Worm (Caenorhabditis elegans) whole organism, young adult: ENCODE data around the gene irld-2.
A peak's percentile ranks its signal among the peaks of the same experiment; 100 is the strongest.

Source experiments
- B0261.1 ChIP-seq: sonication (generic microtip); optimal IDR thresholded peaks from 2 replicates; lab custom pipeline; 2016; ENCODE audit warnings: mild to moderate bottlenecking, missing genetic modification characterization, moderate library complexity, missing compliant biosample characterization
- B0336.3 ChIP-seq: fragments of 200-800 bp; sonication (Bioruptor generic); IDR thresholded peaks from 2 replicates; pipeline ENCODE4 v1.3.6; 2022; ENCODE audit warnings: missing genetic modification characterization, missing compliant biosample characterization
- F10E7.11 ChIP-seq: sonication (generic microtip); optimal IDR thresholded peaks from 2 replicates; lab custom pipeline; 2017; ENCODE audit warnings: mild to moderate bottlenecking, missing genetic modification characterization, moderate library complexity, missing compliant biosample characterization
- F22D6.2 ChIP-seq: sonication (generic microtip); optimal IDR thresholded peaks from 2 replicates; lab custom pipeline; 2016; ENCODE audit warnings: mild to moderate bottlenecking, missing genetic modification characterization, missing compliant biosample characterization
- F39B2.1 ChIP-seq: fragments of 200-800 bp; sonication (Bioruptor generic); IDR thresholded peaks from 2 replicates; pipeline ENCODE4 v1.3.6; 2022; ENCODE audit warnings: missing genetic modification reagents, missing genetic modification characterization, missing compliant biosample characterization
- F49E8.2 ChIP-seq: sonication (generic microtip); optimal IDR thresholded peaks from 3 replicates; lab custom pipeline; 2017; ENCODE audit warnings: missing genetic modification characterization, mild to moderate bottlenecking, missing compliant biosample characterization, antibody characterized with exemption, moderate library complexity; ENCODE audit not compliant: insufficient read depth
- F55B11.4 ChIP-seq: sonication (generic microtip); optimal IDR thresholded peaks from 2 replicates; lab custom pipeline; 2016; ENCODE audit warnings: missing compliant biosample characterization, missing genetic modification characterization, borderline replicate concordance; ENCODE audit not compliant: insufficient read depth
- F57A8.1 ChIP-seq: fragments of 200-800 bp; sonication (Bioruptor generic); optimal IDR thresholded peaks from 2 replicates; lab custom pipeline; 2018; ENCODE audit warnings: mild to moderate bottlenecking, missing genetic modification characterization, moderate library complexity, missing compliant biosample characterization
- F57C9.4 ChIP-seq: sonication (generic microtip); optimal IDR thresholded peaks from 2 replicates; lab custom pipeline; 2017; ENCODE audit warnings: mild to moderate bottlenecking, missing genetic modification characterization, missing compliant biosample characterization
- T26A5.8 ChIP-seq: sonication (generic microtip); optimal IDR thresholded peaks from 2 replicates; lab custom pipeline; 2016; ENCODE audit warnings: missing genetic modification characterization, missing compliant biosample characterization
- Y56A3A.18 ChIP-seq: fragments of 200-800 bp; sonication (Bioruptor generic); IDR thresholded peaks from 2 replicates; pipeline ENCODE4 v1.3.6; 2022; ENCODE audit warnings: missing genetic modification reagents, missing genetic modification characterization, missing compliant biosample characterization
- Y67H2A.10 ChIP-seq: fragments of 200-800 bp; sonication (Bioruptor generic); conservative IDR thresholded peaks from 2 replicates; pipeline ENCODE4 v1.3.6; 2022; ENCODE audit warnings: missing genetic modification reagents, missing genetic modification characterization, missing compliant biosample characterization
- Y95B8A.8 ChIP-seq: fragments of 200-800 bp; sonication (Bioruptor generic); IDR thresholded peaks from 2 replicates; pipeline ENCODE4 v1.3.6; 2022; ENCODE audit warnings: missing genetic modification reagents, missing genetic modification characterization, missing compliant biosample characterization
- ZK185.1 ChIP-seq: sonication (generic microtip); optimal IDR thresholded peaks from 2 replicates; lab custom pipeline; 2016; ENCODE audit warnings: mild to moderate bottlenecking, missing genetic modification characterization, missing compliant biosample characterization; ENCODE audit not compliant: poor library complexity, severe bottlenecking
- ama-1 ChIP-seq, 3 experiments: fragments of 150-350 bp in 1 of 3; sonication (generic microtip) in 2 of 3; optimal IDR thresholded peaks; 2 replicates each; lab custom pipeline; 2014 to 2018; ENCODE audit warnings: missing biosample characterization in 2 of 3, missing genetic modification characterization in 2 of 3, missing genetic modification reagents in 2 of 3
- aptf-2 ChIP-seq: fragments of 200-800 bp; sonication (Bioruptor generic); conservative IDR thresholded peaks from 2 replicates; pipeline ENCODE4 v1.3.6; 2022; ENCODE audit warnings: missing genetic modification reagents, missing genetic modification characterization, missing compliant biosample characterization
- attf-3 ChIP-seq: fragments of 200-800 bp; sonication (Bioruptor generic); conservative IDR thresholded peaks from 2 replicates; pipeline ENCODE4 v1.3.6; 2022; ENCODE audit warnings: missing genetic modification reagents, missing genetic modification characterization, missing compliant biosample characterization
- ccch-3 ChIP-seq: fragments of 200-800 bp; sonication (Bioruptor generic); optimal IDR thresholded peaks from 2 replicates; lab custom pipeline; 2018; ENCODE audit warnings: mild to moderate bottlenecking, missing genetic modification characterization, missing compliant biosample characterization
- ceh-100 ChIP-seq: fragments of 200-800 bp; sonication (Bioruptor generic); IDR thresholded peaks from 2 replicates; pipeline ENCODE4 v1.3.6; 2022; ENCODE audit warnings: missing genetic modification reagents, missing genetic modification characterization, missing compliant biosample characterization
- ceh-27 ChIP-seq: fragments of 200-800 bp; sonication (Bioruptor generic); optimal IDR thresholded peaks from 2 replicates; lab custom pipeline; 2018; ENCODE audit warnings: mild to moderate bottlenecking, missing genetic modification characterization, moderate library complexity, missing compliant biosample characterization
- ceh-91 ChIP-seq: fragments of 200-800 bp; sonication (Bioruptor generic); IDR thresholded peaks from 2 replicates; pipeline ENCODE4 v1.3.6; 2022; ENCODE audit warnings: missing genetic modification reagents, missing genetic modification characterization, missing compliant biosample characterization
- dpl-1 ChIP-seq: fragments of 150-350 bp; optimal IDR thresholded peaks from 2 replicates; lab custom pipeline; 2014; ENCODE audit warnings: missing biosample characterization, missing genetic modification reagents, missing genetic modification characterization
- hlh-12 ChIP-seq: sonication (generic microtip); optimal IDR thresholded peaks from 2 replicates; lab custom pipeline; 2016; ENCODE audit warnings: missing genetic modification characterization, missing compliant biosample characterization
- hmg-1.2 ChIP-seq: fragments of 200-800 bp; sonication (Bioruptor generic); IDR thresholded peaks from 2 replicates; pipeline ENCODE4 v1.3.6; 2022; ENCODE audit warnings: missing genetic modification reagents, missing genetic modification characterization, missing compliant biosample characterization
- hmg-20 ChIP-seq: fragments of 200-800 bp; sonication (Bioruptor generic); IDR thresholded peaks from 2 replicates; pipeline ENCODE4 v1.3.6; 2022; ENCODE audit warnings: missing genetic modification reagents, missing genetic modification characterization, missing compliant biosample characterization
- let-607 ChIP-seq, 2 experiments: fragments of 200-800 bp in 1 of 2; sonication (Bioruptor generic) in 1 of 2; sonication (generic microtip) in 1 of 2; optimal IDR thresholded peaks; 2 replicates each; lab custom pipeline; 2016 to 2018; ENCODE audit warnings: mild to moderate bottlenecking in 2 of 2, missing compliant biosample characterization in 2 of 2, missing genetic modification characterization in 2 of 2, moderate library complexity in 2 of 2, missing genotype in 1 of 2
- lin-26 ChIP-seq: fragments of 200-800 bp; sonication (Bioruptor generic); IDR thresholded peaks from 2 replicates; pipeline ENCODE4 v1.3.6; 2022; ENCODE audit warnings: missing genetic modification reagents, missing genetic modification characterization, missing compliant biosample characterization
- lin-40 ChIP-seq: sonication (generic microtip); optimal IDR thresholded peaks from 2 replicates; lab custom pipeline; 2016; ENCODE audit warnings: missing genetic modification characterization, mild to moderate bottlenecking, missing compliant biosample characterization, missing genotype, missing genetic modification reagents
- mcd-1 ChIP-seq: fragments of 200-800 bp; sonication (Bioruptor generic); IDR thresholded peaks from 2 replicates; pipeline ENCODE4 v1.3.6; 2022; ENCODE audit warnings: missing genetic modification reagents, missing genetic modification characterization, missing compliant biosample characterization
- mel-28 ChIP-seq: sonication (generic microtip); optimal IDR thresholded peaks from 2 replicates; lab custom pipeline; 2016; ENCODE audit warnings: borderline replicate concordance, mild to moderate bottlenecking, missing genetic modification characterization, missing compliant biosample characterization
- nfya-1 ChIP-seq: sonication (generic microtip); optimal IDR thresholded peaks from 2 replicates; lab custom pipeline; 2017; ENCODE audit warnings: antibody characterized with exemption, missing compliant biosample characterization, missing genetic modification characterization, borderline replicate concordance; ENCODE audit not compliant: insufficient read depth
- nhr-27 ChIP-seq: fragments of 200-800 bp; sonication (Bioruptor generic); optimal IDR thresholded peaks from 2 replicates; lab custom pipeline; 2018; ENCODE audit warnings: mild to moderate bottlenecking, missing genetic modification characterization, moderate library complexity, missing compliant biosample characterization
- pbrm-1 ChIP-seq: fragments of 200-800 bp; sonication (Bioruptor generic); IDR thresholded peaks from 2 replicates; pipeline ENCODE4 v1.3.6; 2022; ENCODE audit warnings: missing genetic modification reagents, missing genetic modification characterization, missing compliant biosample characterization
- rcor-1 ChIP-seq: fragments of 200-800 bp; sonication (Bioruptor generic); IDR thresholded peaks from 2 replicates; pipeline ENCODE4 v1.3.6; 2022; ENCODE audit warnings: missing genetic modification reagents, missing genetic modification characterization, missing compliant biosample characterization
- sea-2 ChIP-seq: fragments of 200-800 bp; sonication (Bioruptor generic); IDR thresholded peaks from 2 replicates; pipeline ENCODE4 v1.3.6; 2022; ENCODE audit warnings: missing genetic modification characterization, missing compliant biosample characterization
- snpc-4 ChIP-seq, 5 experiments: fragments of 150-350 bp in 1 of 5; sonication (generic microtip) in 4 of 5; optimal IDR thresholded peaks; 2 replicates each; lab custom pipeline; 2014 to 2018; ENCODE audit warnings: missing genetic modification characterization in 5 of 5, missing biosample characterization in 3 of 5, antibody characterized with exemption in 2 of 5, mild to moderate bottlenecking in 2 of 5, missing compliant biosample characterization in 2 of 5, missing genotype in 2 of 5, moderate library complexity in 2 of 5, missing genetic modification reagents in 1 of 5
- somi-1 ChIP-seq: fragments of 200-800 bp; sonication (Bioruptor generic); optimal IDR thresholded peaks from 2 replicates; lab custom pipeline; 2018; ENCODE audit warnings: mild to moderate bottlenecking, missing genetic modification characterization, missing compliant biosample characterization
- tbx-9 ChIP-seq: sonication (generic microtip); optimal IDR thresholded peaks from 2 replicates; lab custom pipeline; 2016; ENCODE audit warnings: borderline replicate concordance, missing genetic modification characterization, inconsistent platforms, missing compliant biosample characterization
- unc-130 ChIP-seq: sonication (generic microtip); optimal IDR thresholded peaks from 2 replicates; lab custom pipeline; 2016; ENCODE audit warnings: missing genetic modification reagents, missing genetic modification characterization, missing compliant biosample characterization
- zim-3 ChIP-seq: sonication (generic microtip); optimal IDR thresholded peaks from 2 replicates; lab custom pipeline; 2017; ENCODE audit warnings: mild to moderate bottlenecking, missing genetic modification characterization, moderate library complexity, missing compliant biosample characterization
- ztf-18 ChIP-seq: sonication (generic microtip); optimal IDR thresholded peaks from 2 replicates; lab custom pipeline; 2016; ENCODE audit warnings: missing genotype, mild to moderate bottlenecking, missing genetic modification characterization, missing compliant biosample characterization
- ztf-22 ChIP-seq: fragments of 200-800 bp; sonication (Bioruptor generic); optimal IDR thresholded peaks from 2 replicates; lab custom pipeline; 2018; ENCODE audit warnings: mild to moderate bottlenecking, missing genetic modification characterization, moderate library complexity, missing compliant biosample characterization
- ztf-26 ChIP-seq: sonication (generic microtip); optimal IDR thresholded peaks from 2 replicates; lab custom pipeline; 2017; ENCODE audit warnings: missing genetic modification characterization, missing compliant biosample characterization
- ztf-6 ChIP-seq: fragments of 200-800 bp; sonication (Bioruptor generic); IDR thresholded peaks from 2 replicates; pipeline ENCODE4 v1.3.6; 2022; ENCODE audit warnings: missing genetic modification reagents, missing genetic modification characterization, missing compliant biosample characterization

Gene irld-2

DNA sequence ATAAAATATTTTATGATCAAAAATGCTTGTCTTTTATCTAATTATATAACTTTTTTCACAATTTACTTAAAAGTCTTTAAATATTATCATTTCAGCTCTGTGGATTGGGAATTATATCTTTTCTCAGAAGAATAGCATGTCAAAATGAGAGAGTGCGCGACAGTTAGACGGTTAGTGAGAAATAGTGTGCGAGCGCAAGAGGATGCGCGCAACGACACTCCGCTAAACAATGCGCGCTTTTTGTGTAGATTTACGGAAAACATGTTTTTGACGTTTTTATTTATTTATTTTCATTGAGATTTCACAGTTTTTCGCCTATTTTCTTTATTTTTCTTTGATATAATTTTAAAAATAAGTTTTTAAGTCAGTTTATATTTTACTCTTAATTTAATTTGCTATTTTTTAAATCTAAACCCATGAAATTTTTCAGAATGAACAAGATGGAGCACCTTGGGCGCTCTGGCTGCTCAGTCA, 1.7 kb upstream of the irld-2 start, which contains the start of gene F02C12.3:
F02C12.3 (plus strand) TSS at position 424 of the 474 bp plus-strand sequence.
- TF ChIP-seq snpc-4 (GFP tag; optimal IDR thresholded peaks at IDR 0.05; lab: Kevin White, UChicago), result no peak
- TF ChIP-seq snpc-4 (tag; optimal IDR thresholded peaks at IDR 0.05; lab: Kevin White, UChicago), result peak in 1 of 4 experiments; percentile 1
- TF ChIP-seq Y95B8A.8, result no peak
- no peak for TF ChIP-seq ama-1 (optimal IDR thresholded peaks at IDR 0.05; lab: Kevin White, UChicago)
- no peak for TF ChIP-seq ama-1 (GFP tag; optimal IDR thresholded peaks at IDR 0.05; lab: Kevin White, UChicago)
- TF ChIP-seq B0261.1 (tag; lab: Kevin White, UChicago), result peak; percentile 7
- no peak for TF ChIP-seq nfya-1 (tag; lab: Kevin White, UChicago)
- TF ChIP-seq nhr-27 (tag; lab: Kevin White, UChicago), result no peak
- TF ChIP-seq Y67H2A.10 (GFP tag; lab: Robert Waterston, UW), result no peak
- TF ChIP-seq hmg-20 (GFP tag; lab: Robert Waterston, UW), result no peak
- TF ChIP-seq rcor-1 (GFP tag; lab: Robert Waterston, UW), result 0 out of 2 replicates have a peak, but pooled peaks have one; percentile 6
- no peak for TF ChIP-seq ccch-3 (GFP tag; lab: Kevin White, UChicago)
- TF ChIP-seq lin-26 (GFP tag; lab: Robert Waterston, UW), result no peak
- no peak for TF ChIP-seq F10E7.11 (tag; lab: Kevin White, UChicago)
- TF ChIP-seq B0336.3 (GFP tag; lab: Robert Waterston, UW), result no peak
- no peak for TF ChIP-seq ztf-18 (tag; lab: Kevin White, UChicago)
- no peak for TF ChIP-seq mel-28 (tag; lab: Kevin White, UChicago)
- peak; percentile 30 for TF ChIP-seq ZK185.1 (tag; lab: Kevin White, UChicago)
- no peak for TF ChIP-seq F49E8.2 (tag; lab: Kevin White, UChicago)
- TF ChIP-seq T26A5.8 (tag; lab: Kevin White, UChicago), result no peak
- TF ChIP-seq Y56A3A.18 (GFP tag; lab: Robert Waterston, UW), result no peak
- no peak for TF ChIP-seq tbx-9
- TF ChIP-seq ztf-6 (GFP tag; lab: Robert Waterston, UW), result no peak
- no peak for TF ChIP-seq pbrm-1 (GFP tag; lab: Robert Waterston, UW)
- no peak for TF ChIP-seq unc-130 (GFP tag; lab: Kevin White, UChicago)
- TF ChIP-seq ztf-26 (tag; lab: Kevin White, UChicago), result no peak
- TF ChIP-seq zim-3 (tag; lab: Kevin White, UChicago), result no peak
- no peak for TF ChIP-seq dpl-1 (GFP tag; lab: Kevin White, UChicago)
- TF ChIP-seq F39B2.1 (GFP tag; lab: Robert Waterston, UW), result no peak
- TF ChIP-seq F57C9.4 (tag; lab: Kevin White, UChicago), result no peak
- peak; percentile 99 for TF ChIP-seq attf-3 (GFP tag; lab: Robert Waterston, UW)
- TF ChIP-seq lin-40 (tag; lab: Kevin White, UChicago), result peak; percentile 80
- no peak for TF ChIP-seq F55B11.4 (tag; lab: Kevin White, UChicago)
- TF ChIP-seq let-607 (tag; optimal IDR thresholded peaks at IDR 0.05; lab: Kevin White, UChicago), result peak in 1 of 2 experiments; percentile 23
- TF ChIP-seq ceh-100 (GFP tag; lab: Robert Waterston, UW), result no peak
- no peak for TF ChIP-seq ceh-91
- no peak for TF ChIP-seq hlh-12 (tag; lab: Kevin White, UChicago)
- no peak for TF ChIP-seq somi-1 (GFP tag; lab: Kevin White, UChicago)
- TF ChIP-seq F57A8.1 (GFP tag; lab: Kevin White, UChicago), result no peak
- no peak for TF ChIP-seq aptf-2
- TF ChIP-seq hmg-1.2, result peak; percentile 98
- TF ChIP-seq F22D6.2 (tag; lab: Kevin White, UChicago), result no peak
- TF ChIP-seq ztf-22, result no peak
- TF ChIP-seq ceh-27 (GFP tag; lab: Kevin White, UChicago), result no peak
- TF ChIP-seq mcd-1 (GFP tag; lab: Robert Waterston, UW), result peak; percentile 50; the same call in 1 of the 2 replicates
- TF ChIP-seq sea-2 (GFP tag; lab: Robert Waterston, UW), result no peak
